Worm (Caenorhabditis elegans) whole organism, L3 larva: ENCODE measurements around the gene arrd-14.

Experiments
- R02D3.7 ChIP-seq: fragments of 150-350 bp; optimal IDR thresholded peaks from 2 replicates; lab custom pipeline; 2014; ENCODE audit warnings: missing biosample characterization, missing genetic modification characterization
- ZK546.5 ChIP-seq: sonication (generic microtip); optimal IDR thresholded peaks from 2 replicates; lab custom pipeline; 2017; ENCODE audit warnings: missing biosample characterization, missing genetic modification characterization
- aly-2 ChIP-seq: fragments of 150-350 bp; optimal IDR thresholded peaks from 2 replicates; lab custom pipeline; 2014; ENCODE audit warnings: missing biosample characterization, missing genetic modification characterization
- ama-1 ChIP-seq: fragments of 150-350 bp; optimal IDR thresholded peaks from 2 replicates; lab custom pipeline; 2018
- ceh-16 ChIP-seq: sonication (generic microtip); optimal IDR thresholded peaks from 2 replicates; lab custom pipeline; 2017; ENCODE audit warnings: missing biosample characterization, missing genetic modification characterization
- ceh-28 ChIP-seq: fragments of 150-350 bp; optimal IDR thresholded peaks from 2 replicates; lab custom pipeline; 2014; ENCODE audit warnings: missing biosample characterization, missing genetic modification reagents, missing genetic modification characterization
- ceh-82 ChIP-seq: fragments of 150-350 bp; optimal IDR thresholded peaks from 2 replicates; lab custom pipeline; 2014; ENCODE audit warnings: missing biosample characterization, missing genetic modification characterization
- ceh-9 ChIP-seq: sonication (generic microtip); optimal IDR thresholded peaks from 2 replicates; lab custom pipeline; 2018; ENCODE audit warnings: missing biosample characterization, missing genetic modification characterization
- egl-27 ChIP-seq: sonication (generic microtip); optimal IDR thresholded peaks from 4 replicates; lab custom pipeline; 2017; ENCODE audit warnings: missing biosample characterization, missing genetic modification reagents, missing genetic modification characterization
- egl-5 ChIP-seq: fragments of 150-350 bp; optimal IDR thresholded peaks from 2 replicates; lab custom pipeline; 2017; ENCODE audit warnings: missing biosample characterization, missing genetic modification reagents, missing genetic modification characterization, inconsistent platforms
- elt-2 ChIP-seq: sonication (generic microtip); optimal IDR thresholded peaks from 2 replicates; lab custom pipeline; 2016; ENCODE audit warnings: missing genetic modification reagents, mild to moderate bottlenecking, missing genetic modification characterization, missing compliant biosample characterization
- elt-3 ChIP-seq, 3 experiments: fragments of 150-350 bp in 1 of 3; sonication (generic microtip) in 2 of 3; optimal IDR thresholded peaks; 2 replicates in 2 of 3; 4 replicates in 1 of 3; lab custom pipeline; 2014 to 2017; ENCODE audit warnings: missing biosample characterization in 3 of 3, missing genetic modification characterization in 3 of 3
- eor-1 ChIP-seq, 2 experiments: fragments of 150-350 bp; optimal IDR thresholded peaks; 2 replicates each; lab custom pipeline; 2014 to 2018; ENCODE audit warnings: missing biosample characterization in 2 of 2, missing genetic modification characterization in 2 of 2
- fkh-10 ChIP-seq: sonication (generic microtip); optimal IDR thresholded peaks from 2 replicates; lab custom pipeline; 2017; ENCODE audit warnings: missing biosample characterization, missing genetic modification reagents, missing genetic modification characterization
- fkh-2 ChIP-seq: fragments of 150-350 bp; optimal IDR thresholded peaks from 2 replicates; lab custom pipeline; 2014; ENCODE audit warnings: missing biosample characterization, missing genetic modification reagents, missing genetic modification characterization
- fos-1 ChIP-seq: fragments of 150-350 bp; optimal IDR thresholded peaks from 2 replicates; lab custom pipeline; 2014; ENCODE audit warnings: missing biosample characterization, missing genetic modification characterization
- jun-1 ChIP-seq: fragments of 150-350 bp; optimal IDR thresholded peaks from 2 replicates; lab custom pipeline; 2014; ENCODE audit warnings: missing biosample characterization, missing genetic modification reagents, missing genetic modification characterization
- lin-39 ChIP-seq: fragments of 150-350 bp; optimal IDR thresholded peaks from 2 replicates; lab custom pipeline; 2018; ENCODE audit warnings: missing biosample characterization, missing genetic modification reagents, missing genetic modification characterization
- lsy-12 ChIP-seq: sonication (generic microtip); optimal IDR thresholded peaks from 2 replicates; lab custom pipeline; 2016; ENCODE audit warnings: mild to moderate bottlenecking, missing genetic modification characterization, missing compliant biosample characterization
- mdl-1 ChIP-seq: fragments of 150-350 bp; optimal IDR thresholded peaks from 2 replicates; lab custom pipeline; 2014; ENCODE audit warnings: missing biosample characterization, missing genetic modification characterization
- nfya-1 ChIP-seq: sonication (generic microtip); optimal IDR thresholded peaks from 2 replicates; lab custom pipeline; 2017; ENCODE audit warnings: missing genetic modification characterization, mild to moderate bottlenecking, missing compliant biosample characterization, antibody characterized with exemption, moderate library complexity; ENCODE audit not compliant: insufficient read depth
- nhr-11 ChIP-seq: fragments of 150-350 bp; optimal IDR thresholded peaks from 2 replicates; lab custom pipeline; 2014; ENCODE audit warnings: missing biosample characterization, missing genetic modification characterization
- nhr-12 ChIP-seq: fragments of 150-350 bp; optimal IDR thresholded peaks from 2 replicates; lab custom pipeline; 2014; ENCODE audit warnings: missing biosample characterization, missing genetic modification characterization
- nhr-23 ChIP-seq: fragments of 150-350 bp; optimal IDR thresholded peaks from 2 replicates; lab custom pipeline; 2014; ENCODE audit warnings: missing biosample characterization, missing genetic modification reagents, missing genetic modification characterization
- nhr-237 ChIP-seq: fragments of 150-350 bp; optimal IDR thresholded peaks from 2 replicates; lab custom pipeline; 2014; ENCODE audit warnings: missing biosample characterization, missing genetic modification characterization
- nhr-25 ChIP-seq: sonication (generic microtip); optimal IDR thresholded peaks from 2 replicates; lab custom pipeline; 2017; ENCODE audit warnings: missing biosample characterization, missing genetic modification characterization
- nhr-28 ChIP-seq: fragments of 150-350 bp; optimal IDR thresholded peaks from 2 replicates; lab custom pipeline; 2014; ENCODE audit warnings: missing biosample characterization, missing genetic modification characterization
- nhr-43 ChIP-seq: sonication (generic microtip); optimal IDR thresholded peaks from 2 replicates; lab custom pipeline; 2016; ENCODE audit warnings: mild to moderate bottlenecking, missing genetic modification characterization, missing compliant biosample characterization; ENCODE audit not compliant: poor library complexity, severe bottlenecking
- nhr-77 ChIP-seq: fragments of 150-350 bp; optimal IDR thresholded peaks from 2 replicates; lab custom pipeline; 2014; ENCODE audit warnings: missing biosample characterization, missing genetic modification characterization
- pha-4 ChIP-seq: fragments of 150-350 bp; optimal IDR thresholded peaks from 2 replicates; lab custom pipeline; 2014; ENCODE audit warnings: missing biosample characterization, missing genetic modification reagents, missing genetic modification characterization
- pqm-1 ChIP-seq: fragments of 150-350 bp; optimal IDR thresholded peaks from 2 replicates; lab custom pipeline; 2017; ENCODE audit warnings: missing biosample characterization, missing genetic modification characterization, inconsistent platforms
- snpc-4 ChIP-seq: fragments of 150-350 bp; optimal IDR thresholded peaks from 2 replicates; lab custom pipeline; 2014; ENCODE audit warnings: missing biosample characterization, missing genetic modification characterization
- tbx-2 ChIP-seq: sonication (generic microtip); optimal IDR thresholded peaks from 2 replicates; lab custom pipeline; 2016; ENCODE audit warnings: mild to moderate bottlenecking, missing genetic modification characterization, missing compliant biosample characterization
- unc-39 ChIP-seq: sonication (generic microtip); optimal IDR thresholded peaks from 4 replicates; lab custom pipeline; 2017; ENCODE audit warnings: missing biosample characterization, missing genetic modification characterization
- unc-62 ChIP-seq: fragments of 150-350 bp; sonication (generic microtip); optimal IDR thresholded peaks from 4 replicates; lab custom pipeline; 2014; ENCODE audit warnings: missing biosample characterization, missing genetic modification reagents, missing genetic modification characterization
- zag-1 ChIP-seq: fragments of 150-350 bp; optimal IDR thresholded peaks from 2 replicates; lab custom pipeline; 2014; ENCODE audit warnings: missing biosample characterization, missing genetic modification characterization

Gene arrd-14

ce11 chrII:13758108-13758507 is 6.0 kb downstream of the arrd-14 start, which contains the start of gene arrd-13:
arrd-13 (plus strand) TSS chrII:13758408.
- TF ChIP-seq nhr-11 (no peak), nhr-12 (tag; lab: Kevin White, UChicago) (no peak), jun-1 (tag; lab: Kevin White, UChicago) (no peak), nfya-1 (tag; lab: Kevin White, UChicago) (no peak), egl-5 (tag; lab: Kevin White, UChicago) (no peak), nhr-28 (tag; lab: Kevin White, UChicago) (no peak), ceh-82 (no peak), pqm-1 (no peak), nhr-25 (tag; lab: Kevin White, UChicago) (no peak), unc-62 (GFP tag; lab: Kevin White, UChicago) (no peak), zag-1 (tag; lab: Kevin White, UChicago) (no peak), aly-2 (tag; lab: Kevin White, UChicago) (no peak), unc-39 (tag; lab: Kevin White, UChicago) (no peak), fkh-2 (tag; lab: Kevin White, UChicago) (no peak), nhr-23 (tag; lab: Kevin White, UChicago) (no peak), tbx-2 (tag; lab: Kevin White, UChicago) (no peak), ama-1 (no peak)

ce11 chrII:13763009-13763468 is 10.9 kb downstream of the arrd-14 start, which contains the start of gene arrd-11:
arrd-11 (plus strand) TSS chrII:13763418.
- TF ChIP-seq egl-27 (no peak), pha-4 (tag; lab: Kevin White, UChicago) (peak; percentile 75)

ce11 chrII:13765952-13766351 is 13.8 kb downstream of the arrd-14 start, which contains the start of gene arrd-12:
arrd-12 (plus strand) TSS chrII:13766252.
- TF ChIP-seq egl-5 (tag; lab: Kevin White, UChicago) (no peak), pqm-1 (no peak), ceh-9 (tag; lab: Kevin White, UChicago) (no peak)

ce11 chrII:13771335-13771734 is 19.2 kb downstream of the arrd-14 start, which contains the start of gene C01B9.1:
C01B9.1 (plus strand) TSS chrII:13771575.
- TF ChIP-seq elt-2 (tag; lab: Kevin White, UChicago) (peak; percentile 73), lsy-12 (tag; lab: Kevin White, UChicago) (no peak), mdl-1 (no peak), pha-4 (tag; lab: Kevin White, UChicago) (peak; percentile 37), lin-39 (tag; lab: Kevin White, UChicago) (no peak), pqm-1 (peak; percentile 64)

- TF ChIP-seq nhr-77 (tag; lab: Kevin White, UChicago), result peak; percentile 65
- no peak for TF ChIP-seq nhr-43 (tag; lab: Kevin White, UChicago)
- no peak for TF ChIP-seq ceh-82
- TF ChIP-seq elt-2 (tag; lab: Kevin White, UChicago), result peak; percentile 70
- TF ChIP-seq pqm-1, result peak; percentile 42
- no peak for TF ChIP-seq snpc-4
Observed at ce11 chrII:13780792-13781248, 28.7 kb downstream of the arrd-14 start.

ce11 chrII:13783880-13784279 is 31.8 kb downstream of the arrd-14 start, which contains the start of gene C01B9.4:
C01B9.4 (minus strand) TSS chrII:13783980.
- no peak for TF ChIP-seq fkh-10 (GFP tag; lab: Kevin White, UChicago)
- no peak for TF ChIP-seq lsy-12 (tag; lab: Kevin White, UChicago)
- TF ChIP-seq nhr-23 (tag; lab: Kevin White, UChicago), result no peak
- no peak for TF ChIP-seq ZK546.5 (tag; lab: Kevin White, UChicago)
- no peak for TF ChIP-seq nhr-77 (tag; lab: Kevin White, UChicago)
- no peak for TF ChIP-seq ceh-16 (tag; lab: Kevin White, UChicago)
- no peak for TF ChIP-seq R02D3.7
- TF ChIP-seq nhr-237, result no peak
- no peak for TF ChIP-seq elt-3 (tag; optimal IDR thresholded peaks at IDR 0.05; lab: Kevin White, UChicago)
- TF ChIP-seq ceh-28 (tag; lab: Kevin White, UChicago), result no peak
- no peak for TF ChIP-seq egl-27
- no peak for TF ChIP-seq eor-1 (tag; optimal IDR thresholded peaks at IDR 0.05; lab: Kevin White, UChicago)
- no peak for TF ChIP-seq ceh-9 (tag; lab: Kevin White, UChicago)
- no peak for TF ChIP-seq aly-2 (tag; lab: Kevin White, UChicago)
- no peak for TF ChIP-seq egl-5 (tag; lab: Kevin White, UChicago)
- no peak for TF ChIP-seq fos-1
- TF ChIP-seq, all 47 proteins: peak for 0
